Worm (Caenorhabditis elegans): Measurements from ENCODE around the gene swt-3.

DNA sequence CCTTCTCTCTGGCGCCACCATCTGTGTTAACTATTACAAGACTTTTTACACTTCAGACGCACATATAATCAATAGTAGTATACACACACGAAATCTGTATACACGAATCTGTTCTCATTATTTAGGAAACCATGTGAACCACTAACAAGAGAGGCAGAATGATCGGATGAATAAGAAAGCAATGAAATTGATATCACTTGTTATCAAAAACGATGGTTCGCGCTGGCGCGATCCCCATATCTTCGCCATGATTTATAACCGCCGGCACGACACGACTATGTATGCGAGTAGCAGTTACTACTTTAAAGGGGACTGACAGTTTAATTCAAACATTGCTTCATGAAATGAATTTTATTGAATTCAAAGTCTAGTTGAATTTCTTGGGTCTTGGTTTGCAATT lies 863 bp upstream of the swt-3 start:
- TF ChIP-seq skn-1 (tag; optimal IDR thresholded peaks at IDR 0.05) (no peak), F37D6.2 (tag; optimal IDR thresholded peaks at IDR 0.05) (no peak), mdt-29 (GFP tag; IDR thresholded peaks at IDR 0.05) (no peak), unc-39 (tag; optimal IDR thresholded peaks at IDR 0.05) (no peak)

Data from whole organism, L4 larva.